Fruit fly (Drosophila melanogaster) whole organism, wandering third instar larva: Measurements from ENCODE around the gene CG13445.

ENCODE experiments used
- GATAd ChIP-seq: sonication (Bioruptor generic); optimal IDR thresholded peaks from 2 replicates; lab custom pipeline; 2016; ENCODE audit warnings: missing biosample characterization, missing genetic modification characterization
- Jra ChIP-seq: sonication (Bioruptor generic); optimal IDR thresholded peaks from 2 replicates; lab custom pipeline; 2016; ENCODE audit warnings: missing biosample characterization, missing genetic modification characterization
- Sp1 ChIP-seq: fragments of 200-800 bp; sonication (Bioruptor generic); optimal IDR thresholded peaks from 3 replicates; lab custom pipeline; 2019; ENCODE audit warnings: missing biosample characterization, mild to moderate bottlenecking, missing genetic modification characterization, moderate library complexity
- brk ChIP-seq: fragments of 200-800 bp; sonication (Bioruptor generic); optimal IDR thresholded peaks from 2 replicates; lab custom pipeline; 2016; ENCODE audit warnings: missing biosample characterization, mild to moderate bottlenecking, missing genetic modification characterization

dm6 chr3L:15809768-15810167 lies 483 bp downstream of the CG13445 start:
- TF ChIP-seq Sp1 (no peak), Jra (no peak), brk (GFP tag; lab: Kevin White, UChicago) (no peak), GATAd (GFP tag; lab: Kevin White, UChicago) (no peak)
